Fruit fly (Drosophila melanogaster): Measurements from ENCODE around the gene CG34433.

Gene CG34433

dm6 chr3R:30600154-30601009 is 49.4 kb upstream of the CG34433 start (continued):
- TF ChIP-seq CG7786 (GFP tag; optimal IDR thresholded peaks at IDR 0.05): peak; percentile 87
- peak; percentile 94 for TF ChIP-seq Ets65A (GFP tag)
- peak; percentile 83 for TF ChIP-seq Hand (GFP tag; optimal IDR thresholded peaks at IDR 0.05)
- TF ChIP-seq CG31224 (GFP tag; IDR thresholded peaks at IDR 0.05): peak; percentile 81
- peak; percentile 85 for TF ChIP-seq CG15011 (GFP tag; optimal IDR thresholded peaks at IDR 0.05)
- TF ChIP-seq bbx (GFP tag; IDR thresholded peaks at IDR 0.05; ENCODE audit: partially characterized antibody): 0 out of 2 replicates have a peak, but pooled peaks have one; percentile 45
- TF ChIP-seq CG1233 (GFP tag; optimal IDR thresholded peaks at IDR 0.05): peak; percentile 85
- peak; percentile 88 for TF ChIP-seq Dek (tag; optimal IDR thresholded peaks at IDR 0.05)
- 0 out of 2 replicates have a peak, but pooled peaks have one; percentile 31 for TF ChIP-seq inv (GFP tag; IDR thresholded peaks at IDR 0.05; ENCODE audit: partially characterized antibody)
- peak; percentile 92 for TF ChIP-seq CG3281 (GFP tag; optimal IDR thresholded peaks at IDR 0.05)
- no peak for TF ChIP-seq CG10565 (GFP tag; optimal IDR thresholded peaks at IDR 0.05)
- TF ChIP-seq Fer1 (GFP tag; optimal IDR thresholded peaks at IDR 0.05): peak; percentile 93
- TF ChIP-seq NC2α (GFP tag; optimal IDR thresholded peaks at IDR 0.05): peak; percentile 62
- TF ChIP-seq CG11696 (GFP tag; IDR thresholded peaks at IDR 0.05): peak; percentile 91
- peak; percentile 94 for TF ChIP-seq gcm (GFP tag; optimal IDR thresholded peaks at IDR 0.05)
- TF ChIP-seq CG2116 (GFP tag; optimal IDR thresholded peaks at IDR 0.05): peak; percentile 67
- TF ChIP-seq CG11456 (GFP tag; IDR thresholded peaks at IDR 0.05): peak; percentile 92
- TF ChIP-seq MESR4 (GFP tag; optimal IDR thresholded peaks at IDR 0.05): peak; percentile 22
- TF ChIP-seq Stat92E (GFP tag; optimal IDR thresholded peaks at IDR 0.05): peak in 1 of 3 experiments; percentile 49
- TF ChIP-seq Ptx1 (GFP tag; IDR thresholded peaks at IDR 0.05): peak; percentile 91
- TF ChIP-seq PHDP (tag; optimal IDR thresholded peaks at IDR 0.05): peak; percentile 92
- TF ChIP-seq nerfin-2 (GFP tag; IDR thresholded peaks at IDR 0.05; ENCODE audit: partially characterized antibody): no peak
- TF ChIP-seq h (optimal IDR thresholded peaks at IDR 0.05): no peak
- TF ChIP-seq tio (GFP tag; optimal IDR thresholded peaks at IDR 0.05): peak; percentile 84
- peak; percentile 90 for TF ChIP-seq ken (GFP tag; IDR thresholded peaks at IDR 0.05)
- TF ChIP-seq stc (GFP tag; IDR thresholded peaks at IDR 0.05): peak; percentile 97
- TF ChIP-seq Dip3 (GFP tag; optimal IDR thresholded peaks at IDR 0.05): peak; percentile 90
- peak; percentile 90 for TF ChIP-seq az2 (GFP tag; optimal IDR thresholded peaks at IDR 0.05)
- TF ChIP-seq ac (GFP tag; optimal IDR thresholded peaks at IDR 0.05): peak; percentile 61
- no peak for TF ChIP-seq fru (optimal IDR thresholded peaks at IDR 0.05)
- peak; percentile 92 for TF ChIP-seq zf30C (GFP tag; optimal IDR thresholded peaks at IDR 0.05)
- TF ChIP-seq CG1602 (GFP tag; optimal IDR thresholded peaks at IDR 0.05): peak; percentile 87
- peak; percentile 87 for TF ChIP-seq psq (GFP tag; optimal IDR thresholded peaks at IDR 0.05)
- TF ChIP-seq Bteb2 (GFP tag; optimal IDR thresholded peaks at IDR 0.05): peak; percentile 84
- peak; percentile 92 for TF ChIP-seq CG12391 (tag; optimal IDR thresholded peaks at IDR 0.05)
- TF ChIP-seq CG15479 (GFP tag; optimal IDR thresholded peaks at IDR 0.05): no peak
- peak; percentile 70 for TF ChIP-seq slou (GFP tag; optimal IDR thresholded peaks at IDR 0.05)
- TF ChIP-seq Xrp1 (GFP tag; IDR thresholded peaks at IDR 0.05): peak; percentile 95
- TF ChIP-seq peb (GFP tag; IDR thresholded peaks at IDR 0.05): peak; percentile 86
- peak; percentile 76 for TF ChIP-seq CG6654 (GFP tag; optimal IDR thresholded peaks at IDR 0.05)
- TF ChIP-seq esg (GFP tag; conservative IDR thresholded peaks at IDR 0.05): peak; percentile 88
- peak; percentile 81 for TF ChIP-seq sr (GFP tag; IDR thresholded peaks at IDR 0.05)
- peak; percentile 90 for TF ChIP-seq CG13424 (tag; optimal IDR thresholded peaks at IDR 0.05)
- TF ChIP-seq ssp (GFP tag; IDR thresholded peaks at IDR 0.05): peak; percentile 73
- TF ChIP-seq twi (tag; optimal IDR thresholded peaks at IDR 0.05): peak; percentile 70
- TF ChIP-seq wor (GFP tag; IDR thresholded peaks at IDR 0.05): peak; percentile 77
- no peak for TF ChIP-seq abd-A (tag; optimal IDR thresholded peaks at IDR 0.05)
- peak; percentile 76 for TF ChIP-seq dm (GFP tag; optimal IDR thresholded peaks at IDR 0.05)
- peak; percentile 88 for TF ChIP-seq Spps (tag; optimal IDR thresholded peaks at IDR 0.05)
